Fruit fly (Drosophila melanogaster) whole organism, wandering third instar larva: ENCODE measurements around the gene shams.

Experiments used
- Abd-B ChIP-seq: fragments of >200 bp; optimal IDR thresholded peaks from 2 replicates; lab custom pipeline; 2017; ENCODE audit warnings: missing biosample characterization, missing genetic modification characterization
- CG9705 ChIP-seq: fragments of 200-800 bp; sonication (Bioruptor generic); optimal IDR thresholded peaks from 2 replicates; lab custom pipeline; 2018; ENCODE audit warnings: missing biosample characterization, mild to moderate bottlenecking, missing genetic modification characterization
- CrebA ChIP-seq: fragments of 200-800 bp; sonication (Bioruptor generic); optimal IDR thresholded peaks from 2 replicates; lab custom pipeline; 2016; ENCODE audit warnings: missing biosample characterization, mild to moderate bottlenecking, missing genetic modification characterization, borderline replicate concordance
- Dfd ChIP-seq: fragments of >200 bp; optimal IDR thresholded peaks from 2 replicates; lab custom pipeline; 2017; ENCODE audit warnings: missing biosample characterization, missing genetic modification characterization
- HLH106 ChIP-seq: fragments of 200-800 bp; optimal IDR thresholded peaks from 3 replicates; lab custom pipeline; 2019; ENCODE audit warnings: missing biosample characterization, mild to moderate bottlenecking, missing genetic modification characterization, moderate library complexity
- Hnf4 ChIP-seq: fragments of 200-800 bp; sonication (Bioruptor generic); optimal IDR thresholded peaks from 2 replicates; lab custom pipeline; 2016; ENCODE audit warnings: missing biosample characterization, mild to moderate bottlenecking, missing genetic modification characterization
- Hr83 ChIP-seq: fragments of 200-300 bp; sonication (Bioruptor generic); optimal IDR thresholded peaks from 2 replicates; lab custom pipeline; 2016; ENCODE audit warnings: missing biosample characterization, mild to moderate bottlenecking, missing genetic modification characterization, moderate library complexity; ENCODE audit not compliant: poor library complexity, severe bottlenecking
- Myc ChIP-seq: fragments of >200 bp; optimal IDR thresholded peaks from 2 replicates; lab custom pipeline; 2017
- N ChIP-seq: fragments of >200 bp; optimal IDR thresholded peaks from 2 replicates; lab custom pipeline; 2018; ENCODE audit warnings: missing biosample characterization, missing external identifiers, missing genetic modification characterization
- OdsH ChIP-seq: fragments of 200-800 bp; sonication (Bioruptor generic); optimal IDR thresholded peaks from 2 replicates; lab custom pipeline; 2016; ENCODE audit warnings: missing biosample characterization, mild to moderate bottlenecking, missing genetic modification characterization
- Rel ChIP-seq, 2 experiments: fragments of 200-800 bp; sonication (Bioruptor generic) in 1 of 2; optimal IDR thresholded peaks; 2 replicates in 1 of 2; 3 replicates in 1 of 2; lab custom pipeline; 2016 to 2019; ENCODE audit warnings: mild to moderate bottlenecking in 2 of 2, missing biosample characterization in 2 of 2, missing genetic modification characterization in 2 of 2, moderate library complexity in 1 of 2
- brk ChIP-seq: fragments of 200-800 bp; sonication (Bioruptor generic); optimal IDR thresholded peaks from 2 replicates; lab custom pipeline; 2016; ENCODE audit warnings: missing biosample characterization, mild to moderate bottlenecking, missing genetic modification characterization
- foxo ChIP-seq, 2 experiments: fragments of 200-800 bp; sonication (Bioruptor generic); optimal IDR thresholded peaks; 2 replicates in 1 of 2; 3 replicates in 1 of 2; lab custom pipeline; 2016 to 2017; ENCODE audit warnings: missing biosample characterization in 2 of 2, missing genetic modification characterization in 2 of 2
- h ChIP-seq: fragments of 200-800 bp; sonication (Bioruptor generic); optimal IDR thresholded peaks from 3 replicates; lab custom pipeline; 2016; ENCODE audit warnings: missing biosample characterization, mild to moderate bottlenecking, missing genetic modification characterization
- pan ChIP-seq: fragments of >200 bp; optimal IDR thresholded peaks from 2 replicates; lab custom pipeline; 2017
- psq ChIP-seq: fragments of 200-800 bp; sonication (Bioruptor generic); optimal IDR thresholded peaks from 3 replicates; lab custom pipeline; 2017; ENCODE audit warnings: missing biosample characterization, mild to moderate bottlenecking, missing genetic modification characterization, moderate library complexity
- rgr ChIP-seq: fragments of 200-800 bp; sonication (Bioruptor generic); optimal IDR thresholded peaks from 3 replicates; lab custom pipeline; 2016; ENCODE audit warnings: missing biosample characterization, mild to moderate bottlenecking, missing genetic modification characterization
- sage ChIP-seq: fragments of 200-800 bp; sonication (Bioruptor generic); optimal IDR thresholded peaks from 2 replicates; lab custom pipeline; 2016; ENCODE audit warnings: missing biosample characterization, mild to moderate bottlenecking, missing genetic modification characterization
- sv ChIP-seq: fragments of 200-800 bp; sonication (Bioruptor generic); optimal IDR thresholded peaks from 3 replicates; lab custom pipeline; 2016; ENCODE audit warnings: missing biosample characterization, missing genetic modification characterization
- tai ChIP-seq: sonication (Bioruptor generic); optimal IDR thresholded peaks from 2 replicates; lab custom pipeline; 2016; ENCODE audit warnings: missing biosample characterization, missing genetic modification characterization
- woc ChIP-seq: sonication (Bioruptor generic); optimal IDR thresholded peaks from 2 replicates; lab custom pipeline; 2016; ENCODE audit warnings: missing biosample characterization, mild to moderate bottlenecking, missing genetic modification characterization

shams gene

DNA sequence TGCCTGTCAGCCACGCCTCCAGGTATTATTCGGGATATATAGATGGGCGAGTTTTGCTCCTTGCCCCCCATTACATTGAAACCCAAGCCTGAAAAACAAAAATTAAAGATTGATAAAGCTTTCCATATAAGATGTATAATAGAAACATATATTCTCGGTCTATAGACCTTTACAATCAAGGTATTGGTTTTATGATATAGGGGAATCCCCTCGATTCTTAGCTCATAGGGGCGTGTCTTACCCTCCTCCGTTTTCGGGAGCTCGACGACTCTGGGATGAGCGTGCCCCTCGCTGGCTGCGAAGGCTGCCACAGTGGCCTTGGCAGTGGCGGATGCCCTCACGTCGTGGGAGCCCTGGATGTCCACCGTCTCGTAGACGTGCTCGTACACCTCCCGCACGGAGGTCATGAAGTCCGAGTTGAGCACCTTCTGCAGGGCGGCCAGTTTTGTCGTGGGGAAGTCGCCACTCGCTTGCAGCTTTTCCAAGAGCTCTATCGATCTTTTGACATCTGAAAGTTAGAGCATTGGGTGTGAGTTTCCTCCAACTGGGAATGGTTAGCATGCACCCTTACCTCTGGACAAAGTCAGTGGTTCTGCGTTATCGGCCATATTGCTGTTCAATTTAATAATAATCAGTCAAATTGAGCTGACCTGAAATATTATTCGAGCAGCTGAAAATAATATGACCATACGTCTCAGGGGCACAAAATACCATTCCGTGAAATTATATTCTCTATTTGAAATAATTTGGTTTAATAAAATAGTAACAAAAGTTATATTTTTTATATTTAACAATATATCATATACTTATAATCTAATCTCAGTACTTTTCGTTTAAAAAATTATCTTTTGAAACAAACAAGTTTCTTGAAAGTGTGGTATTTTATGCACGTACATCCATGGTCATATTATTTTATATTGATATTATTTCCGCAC, 9.2 kb downstream of the shams start, which contains the start of the genes veli and PQBP1:
veli (minus strand) TSS at position 685 of the 935 bp plus-strand sequence.
PQBP1 (plus strand) TSS at position 885 of the 935 bp plus-strand sequence.
- TF ChIP-seq Rel (GFP tag; optimal IDR thresholded peaks at IDR 0.05; lab: Kevin White, UChicago) (no peak), Rel (tag; optimal IDR thresholded peaks at IDR 0.05; lab: Kevin White, UChicago) (peak; percentile 95), sv (GFP tag; lab: Kevin White, UChicago) (no peak)

DNA sequence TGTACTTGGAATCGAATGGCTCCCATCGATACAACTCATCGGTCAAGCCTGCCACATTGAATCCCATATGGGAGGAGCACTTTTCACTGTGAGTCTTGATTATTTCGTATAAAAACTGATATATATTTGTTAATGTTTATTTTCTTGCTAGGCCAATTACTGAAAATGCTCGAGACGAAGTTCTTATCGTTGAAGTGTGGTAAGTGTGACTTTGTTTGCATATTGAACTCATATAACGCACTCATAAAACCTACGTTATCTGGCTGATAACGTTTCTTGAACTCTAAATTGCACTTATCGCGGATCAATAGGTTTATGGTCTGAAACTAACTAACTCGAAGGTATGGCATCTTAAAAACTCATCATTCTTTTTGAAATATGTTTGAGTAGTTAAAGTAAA, 13.9 kb downstream of the shams start:
- no peak for TF ChIP-seq OdsH
- TF ChIP-seq tai (GFP tag; lab: Kevin White, UChicago), result no peak
- TF ChIP-seq h (GFP tag; lab: Kevin White, UChicago), result no peak
- TF ChIP-seq N, result no peak
- TF ChIP-seq woc (GFP tag; lab: Kevin White, UChicago), result no peak
- TF ChIP-seq, all 38 proteins: peak for 0

DNA sequence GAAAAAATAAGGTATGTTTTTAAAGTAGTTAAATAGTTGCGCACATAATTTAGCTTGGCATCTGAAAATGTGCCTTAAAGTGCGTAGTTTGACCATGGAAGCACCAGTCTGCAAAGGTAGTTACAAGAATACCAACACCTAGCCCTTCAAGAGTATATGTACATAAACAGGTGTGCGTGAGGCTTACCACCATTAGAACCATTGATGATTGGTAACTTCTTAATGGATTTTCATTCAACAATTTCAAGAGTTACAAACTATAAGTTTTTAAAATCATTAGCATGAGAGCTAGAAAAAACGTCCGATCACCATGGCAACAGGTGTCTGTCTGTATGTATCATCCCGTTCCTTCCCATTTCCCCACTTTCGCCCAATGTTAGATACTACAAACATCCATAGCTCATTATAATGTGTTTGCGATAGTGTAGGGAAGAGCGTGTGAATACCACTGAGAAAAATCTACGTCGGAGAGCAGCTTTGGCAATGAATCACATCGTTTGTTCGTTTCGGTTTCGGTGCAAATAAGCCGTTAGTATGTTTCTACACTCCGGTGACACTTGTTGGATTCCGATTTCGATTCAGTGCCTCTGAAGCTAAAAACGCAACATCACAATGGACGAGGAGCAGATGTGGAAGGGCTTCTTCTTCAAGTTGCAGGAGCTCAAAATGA, 17.8 kb downstream of the shams start:
- TF ChIP-seq tai (GFP tag; lab: Kevin White, UChicago), result no peak
- no peak for TF ChIP-seq Myc (lab: Kevin White, UChicago)
- TF ChIP-seq h (GFP tag; lab: Kevin White, UChicago), result no peak
- no peak for TF ChIP-seq brk (GFP tag; lab: Kevin White, UChicago)
- TF ChIP-seq Rel (GFP tag; optimal IDR thresholded peaks at IDR 0.05; lab: Kevin White, UChicago), result no peak
- peak; percentile 72 for TF ChIP-seq Rel (tag; optimal IDR thresholded peaks at IDR 0.05; lab: Kevin White, UChicago)
- no peak for TF ChIP-seq Abd-B (GFP tag; lab: Kevin White, UChicago)

DNA sequence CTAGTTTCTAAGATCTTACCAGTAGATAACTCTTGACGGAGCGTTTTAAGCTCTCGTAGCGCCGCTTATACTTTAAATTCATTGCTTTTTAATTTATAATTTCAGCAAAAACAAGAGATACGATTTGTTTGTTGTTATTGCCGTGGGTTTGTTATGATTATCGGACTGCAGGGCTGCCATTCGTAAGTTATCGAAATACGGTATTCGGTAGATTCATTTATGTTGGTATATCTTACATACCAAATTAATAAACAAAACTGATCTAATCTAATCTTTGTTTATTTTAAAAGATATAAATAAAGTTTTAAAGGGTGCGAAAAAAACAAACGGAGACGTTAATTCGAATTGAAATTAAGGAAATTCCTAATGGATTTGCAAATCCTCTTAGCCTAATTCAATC, 18.4 kb downstream of the shams start, which contains the start of the genes CG31111 and stac:
CG31111 (minus strand) TSS at position 162 of the 400 bp plus-strand sequence.
stac (plus strand) TSS at position 271 of the 400 bp plus-strand sequence.
- no peak for TF ChIP-seq CrebA (GFP tag; lab: Kevin White, UChicago)
- TF ChIP-seq sage (GFP tag; lab: Kevin White, UChicago), result peak; percentile 52
- TF ChIP-seq pan (lab: Kevin White, UChicago), result no peak
- TF ChIP-seq Rel (GFP tag; optimal IDR thresholded peaks at IDR 0.05; lab: Kevin White, UChicago), result no peak
- peak; percentile 22 for TF ChIP-seq Rel (tag; optimal IDR thresholded peaks at IDR 0.05; lab: Kevin White, UChicago)
- no peak for TF ChIP-seq Abd-B (GFP tag; lab: Kevin White, UChicago)

DNA sequence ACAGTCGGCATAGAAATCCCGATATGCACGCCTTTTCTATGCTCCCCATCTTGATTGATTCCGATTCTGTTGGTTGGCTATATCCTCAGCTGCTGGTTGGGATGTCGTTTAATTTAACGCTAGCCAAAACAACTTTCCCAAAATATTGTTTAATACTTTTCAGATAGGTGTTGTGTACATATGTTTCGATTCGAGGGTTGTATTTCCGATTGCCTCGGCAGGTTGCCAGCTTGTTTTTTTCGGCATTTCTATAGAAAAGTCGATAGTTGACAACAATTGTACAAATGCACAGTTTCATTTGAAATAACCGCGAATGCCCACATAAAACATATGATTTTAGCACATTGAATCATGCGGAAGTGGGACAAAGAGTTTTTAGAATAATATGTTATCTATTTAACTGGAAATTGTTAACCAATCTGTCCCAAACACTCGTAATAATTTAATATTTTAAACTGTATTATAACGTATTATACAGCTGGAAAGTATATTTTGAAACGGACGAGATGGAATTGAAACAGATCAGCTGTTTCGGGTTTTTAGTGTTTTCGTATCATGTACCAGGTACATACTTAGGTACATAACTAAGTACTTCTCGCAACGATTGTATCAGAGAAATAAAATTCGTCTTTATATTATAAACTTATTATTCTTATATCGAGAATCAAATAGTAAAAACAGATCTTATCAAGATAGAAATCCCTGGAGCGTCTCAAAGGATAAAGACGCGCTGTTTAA, 19.8 kb downstream of the shams start, which contains the start of gene CG31109:
CG31109 (minus strand) TSS at position 203 of the 738 bp plus-strand sequence.
- TF ChIP-seq woc (GFP tag; lab: Kevin White, UChicago), result peak; percentile 7
- TF ChIP-seq psq, result no peak
- peak; percentile 18 for TF ChIP-seq h (GFP tag; lab: Kevin White, UChicago)
- TF ChIP-seq foxo (GFP tag; optimal IDR thresholded peaks at IDR 0.05; lab: Kevin White, UChicago), result peak in 1 of 2 experiments; percentile 39
- no peak for TF ChIP-seq Rel (GFP tag; optimal IDR thresholded peaks at IDR 0.05; lab: Kevin White, UChicago)
- peak; percentile 2 for TF ChIP-seq Rel (tag; optimal IDR thresholded peaks at IDR 0.05; lab: Kevin White, UChicago)
- TF ChIP-seq tai (GFP tag; lab: Kevin White, UChicago), result peak; percentile 4
- TF ChIP-seq Hr83 (GFP tag; lab: Kevin White, UChicago), result peak; percentile 41
- peak; percentile 32 for TF ChIP-seq CG9705
- TF ChIP-seq rgr (GFP tag; lab: Kevin White, UChicago), result peak; percentile 55
- TF ChIP-seq brk (GFP tag; lab: Kevin White, UChicago), result peak; percentile 27
- TF ChIP-seq OdsH, result no peak
- TF ChIP-seq HLH106, result peak; percentile 31
- no peak for TF ChIP-seq Dfd (GFP tag; lab: Kevin White, UChicago)
- TF ChIP-seq Hnf4 (GFP tag; lab: Kevin White, UChicago), result peak; percentile 46

DNA sequence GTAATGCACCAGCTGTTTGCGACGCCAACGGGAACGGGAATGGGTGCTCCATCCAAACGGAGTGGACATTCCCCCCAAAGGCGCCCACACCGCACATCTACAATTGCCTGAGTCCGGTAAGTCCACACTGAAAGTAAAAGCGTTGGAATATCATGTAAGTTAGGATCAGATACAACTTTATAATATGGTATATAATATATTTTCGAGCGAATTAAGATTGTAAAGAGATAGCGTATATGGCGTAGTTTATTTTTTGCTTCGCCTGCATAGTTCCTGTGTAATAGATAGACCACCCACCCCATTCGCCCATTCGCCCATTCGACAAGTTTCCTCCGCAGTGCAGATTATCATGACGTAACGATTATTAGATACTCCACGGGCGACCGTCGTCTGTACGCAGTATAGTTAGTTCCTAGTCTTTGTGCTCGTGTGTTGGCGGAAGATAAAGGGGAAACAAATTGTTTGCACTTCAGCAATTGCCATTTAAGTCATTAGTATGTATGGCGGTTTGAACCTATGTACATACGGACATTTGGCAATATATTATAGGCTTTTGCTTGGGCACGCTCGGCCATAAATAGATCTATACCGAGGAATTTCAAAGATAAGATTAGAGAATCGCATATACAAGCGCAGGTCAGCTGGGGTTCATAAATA, 22.8 kb downstream of the shams start:
- no peak for TF ChIP-seq Rel (GFP tag; optimal IDR thresholded peaks at IDR 0.05; lab: Kevin White, UChicago)
- no peak for TF ChIP-seq Rel (tag; optimal IDR thresholded peaks at IDR 0.05; lab: Kevin White, UChicago)
- no peak for TF ChIP-seq Abd-B (GFP tag; lab: Kevin White, UChicago)
- TF ChIP-seq h (GFP tag; lab: Kevin White, UChicago), result peak; percentile 24
